Worm (Caenorhabditis elegans) whole organism, L2 larva: Measurements from ENCODE around the gene rpb-11.

Source experiments
- ceh-16 ChIP-seq: fragments of 150-350 bp; optimal IDR thresholded peaks from 2 replicates; lab custom pipeline; 2014; ENCODE audit warnings: missing biosample characterization, missing genetic modification characterization
- egl-27 ChIP-seq: sonication (generic microtip); optimal IDR thresholded peaks from 3 replicates; lab custom pipeline; 2017; ENCODE audit warnings: missing biosample characterization, missing genetic modification reagents, missing genetic modification characterization
- elt-1 ChIP-seq: fragments of 150-350 bp; optimal IDR thresholded peaks from 2 replicates; lab custom pipeline; 2014; ENCODE audit warnings: missing biosample characterization, missing genetic modification characterization
- lin-13 ChIP-seq: fragments of 150-350 bp; optimal IDR thresholded peaks from 2 replicates; lab custom pipeline; 2014; ENCODE audit warnings: missing biosample characterization, missing genetic modification reagents, missing genetic modification characterization
- lin-39 ChIP-seq: fragments of 150-350 bp; optimal IDR thresholded peaks from 2 replicates; lab custom pipeline; 2014; ENCODE audit warnings: missing biosample characterization, missing genetic modification reagents, missing genetic modification characterization
- nhr-10 ChIP-seq: sonication (generic microtip); optimal IDR thresholded peaks from 2 replicates; lab custom pipeline; 2017; ENCODE audit warnings: missing biosample characterization, missing genetic modification characterization
- nhr-11 ChIP-seq: fragments of 150-350 bp; optimal IDR thresholded peaks from 2 replicates; lab custom pipeline; 2014; ENCODE audit warnings: missing biosample characterization, missing genetic modification characterization
- nhr-23 ChIP-seq: fragments of 150-350 bp; optimal IDR thresholded peaks from 2 replicates; lab custom pipeline; 2014; ENCODE audit warnings: missing biosample characterization, missing genetic modification reagents, missing genetic modification characterization
- nhr-237 ChIP-seq: fragments of 150-350 bp; optimal IDR thresholded peaks from 2 replicates; lab custom pipeline; 2014; ENCODE audit warnings: missing biosample characterization, missing genetic modification characterization
- snpc-4 ChIP-seq: fragments of 150-350 bp; optimal IDR thresholded peaks from 2 replicates; lab custom pipeline; 2014; ENCODE audit warnings: missing biosample characterization, missing genetic modification characterization
- unc-39 ChIP-seq: fragments of 150-350 bp; optimal IDR thresholded peaks from 2 replicates; lab custom pipeline; 2014; ENCODE audit warnings: missing biosample characterization, missing genetic modification characterization
- zag-1 ChIP-seq: fragments of 150-350 bp; optimal IDR thresholded peaks from 2 replicates; lab custom pipeline; 2014; ENCODE audit warnings: missing biosample characterization, missing genetic modification characterization
- ztf-11 ChIP-seq: sonication (generic microtip); optimal IDR thresholded peaks from 2 replicates; lab custom pipeline; 2017; ENCODE audit warnings: missing biosample characterization, missing genetic modification characterization

- TF ChIP-seq zag-1 (no peak), ztf-11 (tag; lab: Kevin White, UChicago) (no peak), snpc-4 (tag; lab: Kevin White, UChicago) (no peak), unc-39 (tag; lab: Kevin White, UChicago) (no peak), nhr-10 (no peak), elt-1 (tag; lab: Kevin White, UChicago) (no peak), nhr-237 (tag; lab: Kevin White, UChicago) (no peak), ceh-16 (no peak), lin-13 (GFP tag; lab: Kevin White, UChicago) (no peak), nhr-11 (tag; lab: Kevin White, UChicago) (no peak), nhr-23 (tag; lab: Kevin White, UChicago) (no peak), egl-27 (tag; lab: Kevin White, UChicago) (no peak), lin-39 (tag; lab: Kevin White, UChicago) (no peak)
These were observed 25.3 kb upstream of the rpb-11 start for ce11 chrII:14034559-14034958.
